Worm (Caenorhabditis elegans) whole organism, L3 larva: ENCODE data around the gene sip-1.

Experiments
- aly-2 ChIP-seq: fragments of 150-350 bp; optimal IDR thresholded peaks from 2 replicates; lab custom pipeline; 2014; ENCODE audit warnings: missing biosample characterization, missing genetic modification characterization
- ama-1 ChIP-seq: fragments of 150-350 bp; optimal IDR thresholded peaks from 2 replicates; lab custom pipeline; 2018
- daf-12 ChIP-seq: fragments of 150-350 bp; optimal IDR thresholded peaks from 2 replicates; lab custom pipeline; 2014; ENCODE audit warnings: missing biosample characterization, missing genetic modification reagents, missing genetic modification characterization
- elt-3 ChIP-seq, 3 experiments: fragments of 150-350 bp in 1 of 3; sonication (generic microtip) in 2 of 3; optimal IDR thresholded peaks; 2 replicates in 2 of 3; 4 replicates in 1 of 3; lab custom pipeline; 2014 to 2017; ENCODE audit warnings: missing biosample characterization in 3 of 3, missing genetic modification characterization in 3 of 3
- hmg-11 ChIP-seq: sonication (generic microtip); optimal IDR thresholded peaks from 2 replicates; lab custom pipeline; 2016; ENCODE audit warnings: missing genetic modification characterization, missing compliant biosample characterization
- lin-39 ChIP-seq: fragments of 150-350 bp; optimal IDR thresholded peaks from 2 replicates; lab custom pipeline; 2018; ENCODE audit warnings: missing biosample characterization, missing genetic modification reagents, missing genetic modification characterization
- nhr-28 ChIP-seq: fragments of 150-350 bp; optimal IDR thresholded peaks from 2 replicates; lab custom pipeline; 2014; ENCODE audit warnings: missing biosample characterization, missing genetic modification characterization

- TF ChIP-seq elt-3 (tag; optimal IDR thresholded peaks at IDR 0.05; lab: Kevin White, UChicago) (no peak), ama-1 (lab: Kevin White, UChicago) (no peak), hmg-11 (tag; lab: Kevin White, UChicago) (no peak), lin-39 (tag; lab: Kevin White, UChicago) (no peak), aly-2 (tag; lab: Kevin White, UChicago) (no peak), nhr-28 (tag; lab: Kevin White, UChicago) (no peak), daf-12 (no peak)
Measured at ce11 chrIII:10470927-10471326, 35.7 kb downstream of the sip-1 start, which contains the start of gene cul-1.
